Worm (Caenorhabditis elegans) whole organism, L2 larva: ENCODE data around the gene irld-57.

ENCODE experiments used
- F13H6.1 ChIP-seq: sonication (generic microtip); optimal IDR thresholded peaks from 2 replicates; lab custom pipeline; 2016; ENCODE audit warnings: missing genetic modification characterization, missing compliant biosample characterization
- Y55F3AM.14 ChIP-seq: fragments of 200-800 bp; sonication (Bioruptor generic); optimal IDR thresholded peaks from 2 replicates; lab custom pipeline; 2018; ENCODE audit warnings: mild to moderate bottlenecking, missing genetic modification characterization, missing compliant biosample characterization
- ZK546.5 ChIP-seq: sonication (generic microtip); optimal IDR thresholded peaks from 2 replicates; lab custom pipeline; 2017; ENCODE audit warnings: missing biosample characterization, missing genetic modification characterization
- aly-2 ChIP-seq: fragments of 150-350 bp; optimal IDR thresholded peaks from 2 replicates; lab custom pipeline; 2014; ENCODE audit warnings: missing biosample characterization, missing genetic modification characterization
- ama-1 ChIP-seq: fragments of 150-350 bp; optimal IDR thresholded peaks from 2 replicates; lab custom pipeline; 2018; ENCODE audit warnings: inconsistent platforms
- blmp-1 ChIP-seq: sonication (generic microtip); optimal IDR thresholded peaks from 2 replicates; lab custom pipeline; 2017; ENCODE audit warnings: missing genetic modification characterization, mild to moderate bottlenecking, missing compliant biosample characterization, antibody characterized with exemption, moderate library complexity; ENCODE audit not compliant: insufficient read depth
- ceh-16 ChIP-seq: fragments of 150-350 bp; optimal IDR thresholded peaks from 2 replicates; lab custom pipeline; 2014; ENCODE audit warnings: missing biosample characterization, missing genetic modification characterization
- ceh-82 ChIP-seq: fragments of 150-350 bp; optimal IDR thresholded peaks from 2 replicates; lab custom pipeline; 2014; ENCODE audit warnings: missing biosample characterization, missing genetic modification characterization
- dmd-4 ChIP-seq: sonication (generic microtip); optimal IDR thresholded peaks from 2 replicates; lab custom pipeline; 2017; ENCODE audit warnings: missing biosample characterization, missing genetic modification characterization
- egl-27 ChIP-seq: sonication (generic microtip); optimal IDR thresholded peaks from 3 replicates; lab custom pipeline; 2017; ENCODE audit warnings: missing biosample characterization, missing genetic modification reagents, missing genetic modification characterization
- elt-1 ChIP-seq: fragments of 150-350 bp; optimal IDR thresholded peaks from 2 replicates; lab custom pipeline; 2014; ENCODE audit warnings: missing biosample characterization, missing genetic modification characterization
- elt-3 ChIP-seq: sonication (generic microtip); optimal IDR thresholded peaks from 2 replicates; lab custom pipeline; 2017; ENCODE audit warnings: missing biosample characterization, missing genetic modification characterization
- fos-1 ChIP-seq: fragments of 150-350 bp; optimal IDR thresholded peaks from 2 replicates; lab custom pipeline; 2014; ENCODE audit warnings: missing biosample characterization, missing genetic modification characterization
- gmeb-1 ChIP-seq: fragments of 150-350 bp; optimal IDR thresholded peaks from 2 replicates; lab custom pipeline; 2014; ENCODE audit warnings: missing biosample characterization, missing genetic modification characterization
- lin-13 ChIP-seq: fragments of 150-350 bp; optimal IDR thresholded peaks from 2 replicates; lab custom pipeline; 2014; ENCODE audit warnings: missing biosample characterization, missing genetic modification reagents, missing genetic modification characterization
- lin-39 ChIP-seq: fragments of 150-350 bp; optimal IDR thresholded peaks from 2 replicates; lab custom pipeline; 2014; ENCODE audit warnings: missing biosample characterization, missing genetic modification reagents, missing genetic modification characterization
- lsy-2 ChIP-seq, 2 experiments: fragments of 150-350 bp in 1 of 2; sonication (generic microtip) in 1 of 2; optimal IDR thresholded peaks; 2 replicates each; lab custom pipeline; 2014 to 2017; ENCODE audit warnings: missing biosample characterization in 2 of 2, missing genetic modification characterization in 2 of 2
- mbf-1 ChIP-seq: sonication (generic microtip); optimal IDR thresholded peaks from 2 replicates; lab custom pipeline; 2017; ENCODE audit warnings: missing biosample characterization, missing genetic modification characterization
- mdl-1 ChIP-seq, 2 experiments: fragments of 150-350 bp in 1 of 2; sonication (generic microtip) in 1 of 2; optimal IDR thresholded peaks; 2 replicates each; lab custom pipeline; 2017; ENCODE audit warnings: missing biosample characterization in 2 of 2, missing genetic modification characterization in 2 of 2
- nhr-10 ChIP-seq: sonication (generic microtip); optimal IDR thresholded peaks from 2 replicates; lab custom pipeline; 2017; ENCODE audit warnings: missing biosample characterization, missing genetic modification characterization
- nhr-11 ChIP-seq: fragments of 150-350 bp; optimal IDR thresholded peaks from 2 replicates; lab custom pipeline; 2014; ENCODE audit warnings: missing biosample characterization, missing genetic modification characterization
- nhr-12 ChIP-seq: fragments of 150-350 bp; optimal IDR thresholded peaks from 2 replicates; lab custom pipeline; 2014; ENCODE audit warnings: missing biosample characterization, missing genetic modification characterization
- nhr-129 ChIP-seq: fragments of 150-350 bp; optimal IDR thresholded peaks from 2 replicates; lab custom pipeline; 2014; ENCODE audit warnings: missing biosample characterization, missing genetic modification characterization
- nhr-237 ChIP-seq: fragments of 150-350 bp; optimal IDR thresholded peaks from 2 replicates; lab custom pipeline; 2014; ENCODE audit warnings: missing biosample characterization, missing genetic modification characterization
- nhr-25 ChIP-seq: fragments of 150-350 bp; sonication (generic microtip); optimal IDR thresholded peaks from 3 replicates; lab custom pipeline; 2014; ENCODE audit warnings: missing biosample characterization, missing genetic modification characterization
- nhr-6 ChIP-seq: fragments of 150-350 bp; optimal IDR thresholded peaks from 2 replicates; lab custom pipeline; 2014; ENCODE audit warnings: missing biosample characterization, missing genetic modification characterization
- nhr-77 ChIP-seq: fragments of 150-350 bp; optimal IDR thresholded peaks from 2 replicates; lab custom pipeline; 2014; ENCODE audit warnings: missing biosample characterization, missing genetic modification characterization
- peb-1 ChIP-seq: fragments of 150-350 bp; optimal IDR thresholded peaks from 2 replicates; lab custom pipeline; 2014; ENCODE audit warnings: missing biosample characterization, missing genetic modification characterization
- skn-1 ChIP-seq: sonication (generic microtip); optimal IDR thresholded peaks from 2 replicates; lab custom pipeline; 2017; ENCODE audit warnings: missing biosample characterization, missing genetic modification characterization
- sma-3 ChIP-seq: sonication (generic microtip); optimal IDR thresholded peaks from 2 replicates; lab custom pipeline; 2016; ENCODE audit warnings: missing genetic modification reagents, missing genetic modification characterization, missing compliant biosample characterization
- sma-9 ChIP-seq, 2 experiments: fragments of 150-350 bp in 1 of 2; sonication (generic microtip) in 1 of 2; optimal IDR thresholded peaks; 2 replicates each; lab custom pipeline; 2014 to 2016; ENCODE audit warnings: missing genetic modification characterization in 2 of 2, mild to moderate bottlenecking in 1 of 2, missing biosample characterization in 1 of 2, missing compliant biosample characterization in 1 of 2, missing genetic modification reagents in 1 of 2, moderate library complexity in 1 of 2
- unc-55 ChIP-seq: fragments of 150-350 bp; sonication (generic microtip); optimal IDR thresholded peaks from 3 replicates; lab custom pipeline; 2014; ENCODE audit warnings: missing biosample characterization, missing genetic modification reagents, missing genetic modification characterization
- ztf-1 ChIP-seq: fragments of 200-800 bp; sonication (Bioruptor generic); conservative IDR thresholded peaks from 2 replicates; pipeline ENCODE4 v1.3.6; 2022; ENCODE audit warnings: missing genetic modification characterization, missing compliant biosample characterization
- ztf-11 ChIP-seq: sonication (generic microtip); optimal IDR thresholded peaks from 2 replicates; lab custom pipeline; 2017; ENCODE audit warnings: missing biosample characterization, missing genetic modification characterization
- ztf-4 ChIP-seq: fragments of 150-350 bp; optimal IDR thresholded peaks from 2 replicates; lab custom pipeline; 2014; ENCODE audit warnings: missing biosample characterization, missing genetic modification characterization

The irld-57 gene

ce11 chrV:15721888-15722287 is 4.6 kb downstream of the irld-57 start, which contains the start of gene srh-140:
TSS of gene srh-140 (plus strand) at chrV:15722188.
- TF ChIP-seq nhr-11 (tag; lab: Kevin White, UChicago) = no peak
- no peak for TF ChIP-seq nhr-25 (tag; lab: Kevin White, UChicago)
- no peak for TF ChIP-seq nhr-6 (tag; lab: Kevin White, UChicago)
- TF ChIP-seq mbf-1 (tag; lab: Kevin White, UChicago) = no peak
- no peak for TF ChIP-seq lin-39 (tag; lab: Kevin White, UChicago)
- TF ChIP-seq blmp-1 = no peak
- TF ChIP-seq nhr-77 (tag; lab: Kevin White, UChicago) = no peak
- no peak for TF ChIP-seq nhr-10 (tag; lab: Kevin White, UChicago)
- TF ChIP-seq lsy-2 (tag; optimal IDR thresholded peaks at IDR 0.05; lab: Kevin White, UChicago) = no peak
- no peak for TF ChIP-seq lin-13 (GFP tag; lab: Kevin White, UChicago)
- TF ChIP-seq peb-1 (tag; lab: Kevin White, UChicago) = no peak
- no peak for TF ChIP-seq sma-3 (GFP tag; lab: Kevin White, UChicago)
- no peak for TF ChIP-seq nhr-237 (tag; lab: Kevin White, UChicago)

- no peak for TF ChIP-seq ztf-4
- no peak for TF ChIP-seq ztf-1 (GFP tag; lab: Robert Waterston, UW)
- TF ChIP-seq ceh-82 = no peak
- no peak for TF ChIP-seq dmd-4 (tag; lab: Kevin White, UChicago)
- no peak for TF ChIP-seq ceh-16 (tag; lab: Kevin White, UChicago)
- TF ChIP-seq aly-2 (tag; lab: Kevin White, UChicago) = no peak
- no peak for TF ChIP-seq nhr-12 (tag; lab: Kevin White, UChicago)
- TF ChIP-seq mdl-1 (tag; optimal IDR thresholded peaks at IDR 0.05; lab: Kevin White, UChicago) = no peak
- TF ChIP-seq unc-55 = no peak
- no peak for TF ChIP-seq lsy-2 (tag; optimal IDR thresholded peaks at IDR 0.05; lab: Kevin White, UChicago)
- TF ChIP-seq skn-1 (tag; lab: Kevin White, UChicago) = no peak
- no peak for TF ChIP-seq ama-1 (lab: Kevin White, UChicago)
- TF ChIP-seq fos-1 (tag; lab: Kevin White, UChicago) = no peak
- TF ChIP-seq Y55F3AM.14 (GFP tag; lab: Kevin White, UChicago) = no peak
- TF ChIP-seq F13H6.1 (tag; lab: Kevin White, UChicago) = no peak
- TF ChIP-seq nhr-6 (tag; lab: Kevin White, UChicago) = no peak
- TF ChIP-seq peb-1 (tag; lab: Kevin White, UChicago) = no peak
- no peak for TF ChIP-seq gmeb-1 (tag; lab: Kevin White, UChicago)
Observed at ce11 chrV:15721431-15721830, 5.1 kb downstream of the irld-57 start.

- no peak for TF ChIP-seq elt-1 (tag; lab: Kevin White, UChicago)
- TF ChIP-seq nhr-10 (tag; lab: Kevin White, UChicago) = no peak
- TF ChIP-seq peb-1 (tag; lab: Kevin White, UChicago) = no peak
- TF ChIP-seq fos-1 (tag; lab: Kevin White, UChicago) = no peak
- no peak for TF ChIP-seq nhr-129 (tag; lab: Kevin White, UChicago)
- no peak for TF ChIP-seq lin-13 (GFP tag; lab: Kevin White, UChicago)
- TF ChIP-seq nhr-6 (tag; lab: Kevin White, UChicago) = no peak
- no peak for TF ChIP-seq blmp-1
- no peak for TF ChIP-seq ceh-16 (tag; lab: Kevin White, UChicago)
- no peak for TF ChIP-seq elt-3 (tag; lab: Kevin White, UChicago)
- no peak for TF ChIP-seq ztf-11 (tag; lab: Kevin White, UChicago)
- TF ChIP-seq ztf-4 = no peak
- no peak for TF ChIP-seq nhr-12 (tag; lab: Kevin White, UChicago)
Observed at ce11 chrV:15719570-15719969, 6.9 kb downstream of the irld-57 start, which contains the start of gene Y6E2A.7. TSS of gene Y6E2A.7 (plus strand) at chrV:15719870.

- TF ChIP-seq sma-9 (GFP tag; optimal IDR thresholded peaks at IDR 0.05; lab: Kevin White, UChicago) (no peak), sma-9 (tag; optimal IDR thresholded peaks at IDR 0.05; lab: Kevin White, UChicago) (no peak), ceh-82 (no peak), egl-27 (tag; lab: Kevin White, UChicago) (no peak), ZK546.5 (tag; lab: Kevin White, UChicago) (no peak)
Observed at ce11 chrV:15718562-15718961, 7.9 kb downstream of the irld-57 start, which contains the start of gene Y6E2A.5. TSS of gene Y6E2A.5 (minus strand) at chrV:15718662.
